Worm (Caenorhabditis elegans) whole organism, L1 larva: ENCODE measurements around the gene Y82E9BR.9.
A peak's percentile ranks its signal among the peaks of the same experiment; 100 is the strongest.

ENCODE experiments used
- C04F5.9 ChIP-seq: sonication (generic microtip); optimal IDR thresholded peaks from 2 replicates; lab custom pipeline; 2016; ENCODE audit warnings: missing genetic modification characterization, missing compliant biosample characterization
- C34B4.2 ChIP-seq: sonication (generic microtip); optimal IDR thresholded peaks from 2 replicates; lab custom pipeline; 2017; ENCODE audit warnings: mild to moderate bottlenecking, missing genetic modification characterization, missing compliant biosample characterization
- F16B12.6 ChIP-seq: fragments of 150-350 bp; optimal IDR thresholded peaks from 2 replicates; lab custom pipeline; 2014; ENCODE audit warnings: missing biosample characterization, missing genetic modification characterization
- alr-1 ChIP-seq: fragments of 200-800 bp; sonication (Bioruptor generic); optimal IDR thresholded peaks from 2 replicates; lab custom pipeline; 2018; ENCODE audit warnings: borderline replicate concordance, mild to moderate bottlenecking, missing genetic modification characterization, missing compliant biosample characterization
- ama-1 ChIP-seq: fragments of 150-350 bp; optimal IDR thresholded peaks from 2 replicates; lab custom pipeline; 2014
- ceh-8 ChIP-seq: fragments of 200-800 bp; sonication (Bioruptor generic); optimal IDR thresholded peaks from 2 replicates; lab custom pipeline; 2018; ENCODE audit warnings: mild to moderate bottlenecking, missing genetic modification characterization, moderate library complexity, missing compliant biosample characterization
- ces-1 ChIP-seq: fragments of 150-350 bp; optimal IDR thresholded peaks from 2 replicates; lab custom pipeline; 2014; ENCODE audit warnings: missing biosample characterization, missing genetic modification reagents, missing genetic modification characterization
- dsc-1 ChIP-seq: sonication (generic microtip); optimal IDR thresholded peaks from 2 replicates; lab custom pipeline; 2016; ENCODE audit warnings: mild to moderate bottlenecking, missing genetic modification characterization, missing compliant biosample characterization
- efl-3 ChIP-seq: fragments of 200-800 bp; sonication (Bioruptor generic); optimal IDR thresholded peaks from 2 replicates; lab custom pipeline; 2018; ENCODE audit warnings: mild to moderate bottlenecking, missing genetic modification characterization, missing compliant biosample characterization
- elt-2 ChIP-seq: sonication (generic microtip); optimal IDR thresholded peaks from 2 replicates; lab custom pipeline; 2016; ENCODE audit warnings: missing genetic modification characterization, mild to moderate bottlenecking, inconsistent platforms, missing compliant biosample characterization, missing genetic modification reagents
- ets-5 ChIP-seq: fragments of 200-800 bp; sonication (Bioruptor generic); IDR thresholded peaks from 2 replicates; pipeline ENCODE4 v1.3.6; 2022; ENCODE audit warnings: missing genetic modification characterization, missing compliant biosample characterization
- fkh-8 ChIP-seq: sonication (generic microtip); optimal IDR thresholded peaks from 2 replicates; lab custom pipeline; 2016; ENCODE audit warnings: mild to moderate bottlenecking, missing genetic modification characterization, missing compliant biosample characterization
- grh-1 ChIP-seq: fragments of 200-800 bp; sonication (Bioruptor generic); IDR thresholded peaks from 2 replicates; pipeline ENCODE4 v1.3.6; 2022; ENCODE audit warnings: missing genetic modification reagents, missing genetic modification characterization, missing compliant biosample characterization
- hlh-4 ChIP-seq: sonication (generic microtip); optimal IDR thresholded peaks from 2 replicates; lab custom pipeline; 2016; ENCODE audit warnings: mild to moderate bottlenecking, missing genetic modification characterization, missing compliant biosample characterization
- isw-1 ChIP-seq: fragments of 200-800 bp; sonication (Bioruptor generic); IDR thresholded peaks from 2 replicates; pipeline ENCODE4 v1.3.6; 2022; ENCODE audit warnings: missing genetic modification characterization, missing compliant biosample characterization
- lin-15B ChIP-seq: fragments of 150-350 bp; sonication (generic microtip); optimal IDR thresholded peaks from 3 replicates; lab custom pipeline; 2014; ENCODE audit warnings: missing biosample characterization, missing genetic modification characterization
- lsy-2 ChIP-seq, 2 experiments: fragments of 150-350 bp; optimal IDR thresholded peaks; 2 replicates each; lab custom pipeline; 2014; ENCODE audit warnings: missing biosample characterization in 2 of 2, missing genetic modification characterization in 2 of 2
- mep-1 ChIP-seq: fragments of 150-350 bp; optimal IDR thresholded peaks from 2 replicates; lab custom pipeline; 2014; ENCODE audit warnings: missing biosample characterization, missing genetic modification characterization
- nhr-12 ChIP-seq: sonication (generic microtip); optimal IDR thresholded peaks from 2 replicates; lab custom pipeline; 2017; ENCODE audit warnings: missing biosample characterization, missing genetic modification characterization
- nhr-77 ChIP-seq: fragments of 150-350 bp; optimal IDR thresholded peaks from 2 replicates; lab custom pipeline; 2014; ENCODE audit warnings: missing biosample characterization, missing genetic modification characterization
- nhr-85 ChIP-seq: sonication (generic microtip); peaks from one replicate; lab custom pipeline; 2016; ENCODE audit warnings: missing genetic modification characterization, inconsistent platforms, missing compliant biosample characterization
- pag-3 ChIP-seq: sonication (generic microtip); optimal IDR thresholded peaks from 2 replicates; lab custom pipeline; 2017; ENCODE audit warnings: missing genetic modification characterization, mild to moderate bottlenecking, missing compliant biosample characterization, antibody characterized with exemption, borderline replicate concordance; ENCODE audit not compliant: insufficient read depth
- pax-3 ChIP-seq: fragments of 200-800 bp; sonication (Bioruptor generic); optimal IDR thresholded peaks from 2 replicates; lab custom pipeline; 2018; ENCODE audit warnings: mild to moderate bottlenecking, missing genetic modification characterization, moderate library complexity, missing compliant biosample characterization
- pqm-1 ChIP-seq: sonication (generic microtip); optimal IDR thresholded peaks from 3 replicates; lab custom pipeline; 2017; ENCODE audit warnings: missing biosample characterization, missing genetic modification characterization
- rnt-1 ChIP-seq: sonication (generic microtip); optimal IDR thresholded peaks from 2 replicates; lab custom pipeline; 2016; ENCODE audit warnings: mild to moderate bottlenecking, missing genetic modification characterization, moderate library complexity, missing compliant biosample characterization
- skn-1 ChIP-seq: fragments of 150-350 bp; optimal IDR thresholded peaks from 2 replicates; lab custom pipeline; 2014; ENCODE audit warnings: missing biosample characterization, missing genetic modification characterization
- snpc-4 ChIP-seq: fragments of 150-350 bp; optimal IDR thresholded peaks from 2 replicates; lab custom pipeline; 2014; ENCODE audit warnings: missing biosample characterization, missing genetic modification characterization
- snu-23 ChIP-seq: sonication (generic microtip); optimal IDR thresholded peaks from 2 replicates; lab custom pipeline; 2016; ENCODE audit warnings: missing genetic modification characterization, missing compliant biosample characterization
- swsn-7 ChIP-seq: sonication (generic microtip); optimal IDR thresholded peaks from 2 replicates; lab custom pipeline; 2016; ENCODE audit warnings: missing genetic modification characterization, missing compliant biosample characterization
- tbx-2 ChIP-seq: sonication (generic microtip); optimal IDR thresholded peaks from 2 replicates; lab custom pipeline; 2016; ENCODE audit warnings: missing genetic modification characterization, missing compliant biosample characterization
- tlp-1 ChIP-seq: fragments of 150-350 bp; optimal IDR thresholded peaks from 2 replicates; lab custom pipeline; 2014; ENCODE audit warnings: missing biosample characterization, missing genetic modification characterization
- unc-30 ChIP-seq: sonication (generic microtip); optimal IDR thresholded peaks from 2 replicates; lab custom pipeline; 2017; ENCODE audit warnings: missing biosample characterization, missing genetic modification characterization
- unc-98 ChIP-seq: fragments of 200-800 bp; sonication (Bioruptor generic); IDR thresholded peaks from 2 replicates; pipeline ENCODE4 v1.3.6; 2022; ENCODE audit warnings: missing genetic modification characterization, missing compliant biosample characterization
- vab-15 ChIP-seq: sonication (generic microtip); optimal IDR thresholded peaks from 2 replicates; lab custom pipeline; 2017; ENCODE audit warnings: missing genotype, mild to moderate bottlenecking, missing genetic modification characterization, missing compliant biosample characterization

Gene Y82E9BR.9

ce11 chrIII:1324513-1324912, 35.1 kb downstream of the Y82E9BR.9 start, which contains the start of gene fbxa-14:
Gene fbxa-14, minus strand, starts transcription at chrIII:1324613.
- TF ChIP-seq ama-1 (lab: Kevin White, UChicago) (no peak), hlh-4 (tag; lab: Kevin White, UChicago) (no peak), nhr-85 (tag; lab: Kevin White, UChicago) (no peak), alr-1 (tag; lab: Kevin White, UChicago) (no peak), unc-30 (tag; lab: Kevin White, UChicago) (no peak), swsn-7 (tag; lab: Kevin White, UChicago) (no peak), pag-3 (tag; lab: Kevin White, UChicago) (no peak), tlp-1 (tag; lab: Kevin White, UChicago) (no peak), C34B4.2 (tag; lab: Kevin White, UChicago) (no peak), elt-2 (tag; lab: Kevin White, UChicago) (no peak), efl-3 (GFP tag; lab: Kevin White, UChicago) (no peak), ets-5 (GFP tag; lab: Robert Waterston, UW) (no peak)
- TF ChIP-seq, all 84 proteins: peak for 0

ce11 chrIII:1323555-1323954, 36.0 kb downstream of the Y82E9BR.9 start:
- no peak for TF ChIP-seq grh-1 (GFP tag; lab: Robert Waterston, UW)
- peak in 1 of 2 experiments; percentile 20 for TF ChIP-seq lsy-2 (tag; optimal IDR thresholded peaks at IDR 0.05; lab: Kevin White, UChicago)
- TF ChIP-seq pax-3 (tag; lab: Kevin White, UChicago), result peak; percentile 16
- TF ChIP-seq elt-2 (tag; lab: Kevin White, UChicago), result peak; percentile 92
- TF ChIP-seq pqm-1 (tag; lab: Kevin White, UChicago), result peak; percentile 89
- TF ChIP-seq snpc-4 (tag; lab: Kevin White, UChicago), result no peak

ce11 chrIII:1321561-1321960, 38.0 kb downstream of the Y82E9BR.9 start, which contains the start of gene fbxa-15:
Gene fbxa-15, minus strand, starts transcription at chrIII:1321661.
- TF ChIP-seq isw-1 (GFP tag; lab: Robert Waterston, UW), result no peak
- TF ChIP-seq fkh-8 (tag; lab: Kevin White, UChicago), result no peak
- TF ChIP-seq lsy-2 (tag; optimal IDR thresholded peaks at IDR 0.05; lab: Kevin White, UChicago), result no peak
- no peak for TF ChIP-seq nhr-77 (tag; lab: Kevin White, UChicago)
- TF ChIP-seq nhr-12 (tag; lab: Kevin White, UChicago), result no peak
- TF ChIP-seq snu-23 (GFP tag; lab: Kevin White, UChicago), result no peak
- TF ChIP-seq F16B12.6, result no peak
- no peak for TF ChIP-seq skn-1
- TF ChIP-seq ceh-8 (GFP tag; lab: Kevin White, UChicago), result no peak
- no peak for TF ChIP-seq lin-15B (tag; lab: Kevin White, UChicago)
- TF ChIP-seq ces-1 (GFP tag; lab: Kevin White, UChicago), result no peak
- no peak for TF ChIP-seq vab-15 (tag; lab: Kevin White, UChicago)
- TF ChIP-seq ets-5 (GFP tag; lab: Robert Waterston, UW), result no peak
- TF ChIP-seq tbx-2 (tag; lab: Kevin White, UChicago), result no peak
- no peak for TF ChIP-seq C34B4.2 (tag; lab: Kevin White, UChicago)
- no peak for TF ChIP-seq nhr-85 (tag; lab: Kevin White, UChicago)
- no peak for TF ChIP-seq dsc-1 (tag; lab: Kevin White, UChicago)
- TF ChIP-seq unc-98 (GFP tag; lab: Robert Waterston, UW), result no peak

ce11 chrIII:1315038-1315437, 44.5 kb downstream of the Y82E9BR.9 start, which contains the start of the genes fbxa-80 and fbxa-19:
Gene fbxa-80, minus strand, starts transcription at chrIII:1315210.
Gene fbxa-19, plus strand, starts transcription at chrIII:1315401.
- TF ChIP-seq C04F5.9 (tag; lab: Kevin White, UChicago) (no peak), elt-2 (tag; lab: Kevin White, UChicago) (peak; percentile 33), C34B4.2 (tag; lab: Kevin White, UChicago) (no peak), rnt-1 (tag; lab: Kevin White, UChicago) (no peak), nhr-77 (tag; lab: Kevin White, UChicago) (no peak), mep-1 (tag; lab: Kevin White, UChicago) (no peak), vab-15 (tag; lab: Kevin White, UChicago) (no peak), snpc-4 (tag; lab: Kevin White, UChicago) (no peak)
- TF ChIP-seq, all 84 proteins: peak for 1
